Fruit fly (Drosophila melanogaster) whole organism, embryonic: ENCODE data around the gene CG8042.
A peak's percentile ranks its signal among the peaks of the same experiment; 100 is the strongest.

Source experiments
- CG1024 ChIP-seq: fragments of 200-800 bp; sonication (Bioruptor generic); IDR thresholded peaks from 2 replicates; pipeline ENCODE4 v1.3.6; 2022; ENCODE audit warnings: missing biosample characterization, missing genetic modification characterization
- CG10321 ChIP-seq: fragments of 200-800 bp; sonication (Bioruptor generic); IDR thresholded peaks from 2 replicates; pipeline ENCODE4 v1.3.6; 2022; ENCODE audit warnings: missing biosample characterization, missing genetic modification characterization
- CG10366 ChIP-seq: fragments of 200-800 bp; sonication (Bioruptor generic); IDR thresholded peaks from 2 replicates; pipeline ENCODE4 v1.3.6; 2022; ENCODE audit warnings: missing biosample characterization, missing genetic modification characterization
- CG12391 ChIP-seq: fragments of 200-800 bp; sonication (Bioruptor generic); optimal IDR thresholded peaks from 3 replicates; lab custom pipeline; 2018; ENCODE audit warnings: missing biosample characterization, mild to moderate bottlenecking, missing genetic modification characterization, moderate library complexity
- CG15269 ChIP-seq: fragments of 200-800 bp; sonication (Bioruptor generic); optimal IDR thresholded peaks from 2 replicates; lab custom pipeline; 2018; ENCODE audit warnings: missing biosample characterization, mild to moderate bottlenecking, missing genetic modification characterization, moderate library complexity
- CG1529 ChIP-seq: fragments of 200-800 bp; sonication (Bioruptor generic); optimal IDR thresholded peaks from 3 replicates; lab custom pipeline; 2018; ENCODE audit warnings: missing biosample characterization, missing genetic modification characterization
- CG15479 ChIP-seq: fragments of 200-800 bp; sonication (Bioruptor generic); optimal IDR thresholded peaks from 3 replicates; lab custom pipeline; 2019; ENCODE audit warnings: missing biosample characterization, mild to moderate bottlenecking, missing genetic modification characterization, moderate library complexity
- CG16813 ChIP-seq: fragments of 200-800 bp; sonication (Bioruptor generic); IDR thresholded peaks from 3 replicates; pipeline ENCODE4 v1.3.6; 2022; ENCODE audit warnings: missing biosample characterization, missing genetic modification characterization; ENCODE audit not compliant: partially characterized antibody
- CG17802 ChIP-seq: fragments of 200-800 bp; sonication (Bioruptor generic); optimal IDR thresholded peaks from 2 replicates; lab custom pipeline; 2018; ENCODE audit warnings: missing biosample characterization, mild to moderate bottlenecking, missing genetic modification characterization, moderate library complexity
- CG17912 ChIP-seq: fragments of 200-800 bp; sonication (Bioruptor generic); optimal IDR thresholded peaks from 2 replicates; lab custom pipeline; 2018; ENCODE audit warnings: missing biosample characterization, mild to moderate bottlenecking, missing genetic modification characterization
- CG18599 ChIP-seq: fragments of 200-800 bp; sonication (Bioruptor generic); optimal IDR thresholded peaks from 3 replicates; lab custom pipeline; 2017; ENCODE audit warnings: missing biosample characterization, missing genetic modification characterization, mild to moderate bottlenecking, moderate library complexity, missing genetic modification reagents
- CG31224 ChIP-seq: fragments of 200-800 bp; sonication (Bioruptor generic); IDR thresholded peaks from 2 replicates; pipeline ENCODE4 v1.3.6; 2022; ENCODE audit warnings: missing biosample characterization, missing genetic modification characterization
- CG33557 ChIP-seq: fragments of 200-800 bp; sonication (Bioruptor generic); optimal IDR thresholded peaks from 2 replicates; lab custom pipeline; 2019; ENCODE audit warnings: missing biosample characterization, mild to moderate bottlenecking, missing genetic modification characterization, moderate library complexity
- CG3838 ChIP-seq: fragments of 200-800 bp; sonication (Bioruptor generic); optimal IDR thresholded peaks from 3 replicates; lab custom pipeline; 2016; ENCODE audit warnings: missing biosample characterization, missing genetic modification characterization
- CG42726 ChIP-seq: fragments of 200-800 bp; sonication (Bioruptor generic); IDR thresholded peaks from 2 replicates; pipeline ENCODE4 v1.3.6; 2022; ENCODE audit warnings: missing biosample characterization, missing genetic modification characterization; ENCODE audit not compliant: partially characterized antibody
- CG4282 ChIP-seq: fragments of 200-800 bp; sonication (Bioruptor generic); optimal IDR thresholded peaks from 2 replicates; lab custom pipeline; 2016; ENCODE audit warnings: missing biosample characterization, missing genetic modification characterization
- CG4424 ChIP-seq: fragments of 200-800 bp; sonication (Bioruptor generic); optimal IDR thresholded peaks from 3 replicates; lab custom pipeline; 2016; ENCODE audit warnings: missing biosample characterization, missing genetic modification characterization
- CG5180 ChIP-seq: fragments of 200-800 bp; sonication (Bioruptor generic); optimal IDR thresholded peaks from 3 replicates; lab custom pipeline; 2017; ENCODE audit warnings: missing biosample characterization, missing genetic modification characterization, mild to moderate bottlenecking, moderate library complexity, missing genetic modification reagents
- CG7786 ChIP-seq: fragments of 200-800 bp; sonication (Bioruptor generic); optimal IDR thresholded peaks from 2 replicates; lab custom pipeline; 2016; ENCODE audit warnings: missing biosample characterization, missing genetic modification characterization
- CG8359 ChIP-seq: fragments of 200-800 bp; sonication (Bioruptor generic); optimal IDR thresholded peaks from 2 replicates; lab custom pipeline; 2017; ENCODE audit warnings: missing biosample characterization, mild to moderate bottlenecking, missing genetic modification characterization, borderline replicate concordance
- CG8478 ChIP-seq: fragments of >200 bp; optimal IDR thresholded peaks from 2 replicates; lab custom pipeline; 2018
- CG9437 ChIP-seq: fragments of 200-800 bp; sonication (Bioruptor generic); optimal IDR thresholded peaks from 2 replicates; lab custom pipeline; 2018; ENCODE audit warnings: missing biosample characterization, mild to moderate bottlenecking, missing genetic modification characterization
- CG9817 ChIP-seq: fragments of 200-800 bp; sonication (Bioruptor generic); optimal IDR thresholded peaks from 2 replicates; lab custom pipeline; 2018; ENCODE audit warnings: missing biosample characterization, mild to moderate bottlenecking, missing genetic modification characterization, moderate library complexity
- Dfd ChIP-seq, 2 experiments: fragments of >200 bp; optimal IDR thresholded peaks; 2 replicates each; lab custom pipeline; 2017; ENCODE audit warnings: missing biosample characterization in 2 of 2, missing genetic modification characterization in 2 of 2
- Gug ChIP-seq: fragments of 200-800 bp; sonication (Bioruptor generic); IDR thresholded peaks from 4 replicates; pipeline ENCODE4 v1.3.6; 2022; ENCODE audit warnings: missing biosample characterization, missing genetic modification characterization
- HLH3B ChIP-seq: fragments of 200-800 bp; sonication (Bioruptor generic); IDR thresholded peaks from 2 replicates; pipeline ENCODE4 v1.3.6; 2022; ENCODE audit warnings: missing biosample characterization, missing genetic modification characterization
- HmgZ ChIP-seq: fragments of 200-800 bp; sonication (Bioruptor generic); optimal IDR thresholded peaks from 2 replicates; lab custom pipeline; 2018; ENCODE audit warnings: missing biosample characterization, mild to moderate bottlenecking, missing genetic modification characterization
- Hr39 ChIP-seq: fragments of >200 bp; optimal IDR thresholded peaks from 2 replicates; lab custom pipeline; 2017
- Lhr ChIP-seq: fragments of 200-800 bp; sonication (Bioruptor generic); optimal IDR thresholded peaks from 3 replicates; lab custom pipeline; 2017; ENCODE audit warnings: mild to moderate bottlenecking, missing biosample characterization, missing genetic modification reagents, missing genetic modification characterization
- Mes4 ChIP-seq: fragments of 200-800 bp; sonication (Bioruptor generic); optimal IDR thresholded peaks from 2 replicates; lab custom pipeline; 2016; ENCODE audit warnings: missing biosample characterization, missing genetic modification characterization
- Opbp ChIP-seq: fragments of 200-800 bp; sonication (Bioruptor generic); IDR thresholded peaks from 3 replicates; pipeline ENCODE4 v1.3.6; 2022; ENCODE audit warnings: missing biosample characterization, missing genetic modification characterization; ENCODE audit not compliant: partially characterized antibody
- Poxn ChIP-seq: fragments of 200-800 bp; sonication (Bioruptor generic); IDR thresholded peaks from 2 replicates; pipeline ENCODE4 v1.3.6; 2022; ENCODE audit warnings: missing biosample characterization, missing genetic modification characterization
- Sox100B ChIP-seq: fragments of 200-800 bp; sonication (Bioruptor generic); optimal IDR thresholded peaks from 3 replicates; lab custom pipeline; 2018; ENCODE audit warnings: missing biosample characterization, mild to moderate bottlenecking, missing genetic modification characterization
- TFAM ChIP-seq: fragments of 200-800 bp; sonication (Bioruptor generic); optimal IDR thresholded peaks from 2 replicates; lab custom pipeline; 2017; ENCODE audit warnings: missing biosample characterization, missing genetic modification characterization, inconsistent platforms
- cg ChIP-seq: fragments of 200-800 bp; sonication (Bioruptor generic); optimal IDR thresholded peaks from 3 replicates; lab custom pipeline; 2019; ENCODE audit warnings: missing biosample characterization, mild to moderate bottlenecking, missing genetic modification characterization, moderate library complexity
- chinmo ChIP-seq: fragments of 200-800 bp; sonication (Bioruptor generic); IDR thresholded peaks from 4 replicates; pipeline ENCODE4 v1.3.6; 2022; ENCODE audit warnings: missing biosample characterization, missing genetic modification characterization; ENCODE audit not compliant: partially characterized antibody
- dati ChIP-seq: fragments of 200-800 bp; sonication (Bioruptor generic); IDR thresholded peaks from 2 replicates; pipeline ENCODE4 v1.3.6; 2022; ENCODE audit warnings: missing biosample characterization, missing genetic modification characterization
- dimm ChIP-seq: fragments of 200-800 bp; sonication (Bioruptor generic); IDR thresholded peaks from 2 replicates; pipeline ENCODE4 v1.3.6; 2022; ENCODE audit warnings: missing biosample characterization, missing genetic modification characterization
- emc ChIP-seq: fragments of 200-800 bp; sonication (Bioruptor generic); optimal IDR thresholded peaks from 2 replicates; lab custom pipeline; 2016; ENCODE audit warnings: missing biosample characterization, missing genetic modification characterization
- fu2 ChIP-seq: fragments of 200-800 bp; sonication (Bioruptor generic); optimal IDR thresholded peaks from 2 replicates; lab custom pipeline; 2016; ENCODE audit warnings: missing biosample characterization, missing genetic modification characterization
- gsb ChIP-seq: fragments of 200-800 bp; sonication (Bioruptor generic); IDR thresholded peaks from 2 replicates; pipeline ENCODE4 v1.3.6; 2022; ENCODE audit warnings: missing biosample characterization, missing genetic modification characterization
- insv ChIP-seq, 2 experiments: fragments of 200-800 bp; sonication (Bioruptor generic); optimal IDR thresholded peaks; 3 replicates each; lab custom pipeline; 2016 to 2018; ENCODE audit warnings: missing biosample characterization in 2 of 2, missing genetic modification characterization in 2 of 2
- kay ChIP-seq: fragments of 200-800 bp; sonication (Bioruptor generic); optimal IDR thresholded peaks from 2 replicates; lab custom pipeline; 2016; ENCODE audit warnings: missing biosample characterization, missing genetic modification characterization
- lmd ChIP-seq: fragments of 200-800 bp; sonication (Bioruptor generic); IDR thresholded peaks from 2 replicates; pipeline ENCODE4 v1.3.6; 2022; ENCODE audit warnings: missing biosample characterization, missing genetic modification characterization
- otp ChIP-seq: fragments of 200-800 bp; sonication (Bioruptor generic); IDR thresholded peaks from 3 replicates; pipeline ENCODE4, ENCODE4 v1.3.6; 2022; ENCODE audit warnings: missing biosample characterization, missing genetic modification characterization
- p53 ChIP-seq: fragments of 200-800 bp; sonication (Bioruptor generic); optimal IDR thresholded peaks from 2 replicates; lab custom pipeline; 2016; ENCODE audit warnings: missing biosample characterization, missing genetic modification characterization
- pb ChIP-seq: fragments of 200-800 bp; sonication (Bioruptor generic); optimal IDR thresholded peaks from 3 replicates; lab custom pipeline; 2016; ENCODE audit warnings: missing biosample characterization, missing genetic modification characterization
- pfk ChIP-seq: fragments of 200-800 bp; sonication (Bioruptor generic); optimal IDR thresholded peaks from 2 replicates; lab custom pipeline; 2018; ENCODE audit warnings: missing biosample characterization, mild to moderate bottlenecking, missing genetic modification characterization, moderate library complexity
- slou ChIP-seq: fragments of 200-800 bp; sonication (Bioruptor generic); optimal IDR thresholded peaks from 3 replicates; lab custom pipeline; 2016; ENCODE audit warnings: missing biosample characterization, missing genetic modification characterization
- sr ChIP-seq: fragments of 200-800 bp; sonication (Bioruptor generic); IDR thresholded peaks from 3 replicates; pipeline ENCODE4 v1.3.6; 2022; ENCODE audit warnings: missing biosample characterization, missing genetic modification characterization
- tio ChIP-seq: fragments of 200-800 bp; sonication (Bioruptor generic); optimal IDR thresholded peaks from 2 replicates; lab custom pipeline; 2017; ENCODE audit warnings: missing biosample characterization, missing genetic modification characterization, inconsistent platforms
- tna ChIP-seq: fragments of 200-800 bp; sonication (Bioruptor generic); IDR thresholded peaks from 2 replicates; pipeline ENCODE4 v1.3.6; 2022; ENCODE audit warnings: missing biosample characterization, missing genetic modification characterization; ENCODE audit not compliant: partially characterized antibody
- trh ChIP-seq: fragments of 200-800 bp; sonication (Bioruptor generic); optimal IDR thresholded peaks from 2 replicates; lab custom pipeline; 2016; ENCODE audit warnings: missing biosample characterization, missing genetic modification characterization

The CG8042 gene

DNA sequence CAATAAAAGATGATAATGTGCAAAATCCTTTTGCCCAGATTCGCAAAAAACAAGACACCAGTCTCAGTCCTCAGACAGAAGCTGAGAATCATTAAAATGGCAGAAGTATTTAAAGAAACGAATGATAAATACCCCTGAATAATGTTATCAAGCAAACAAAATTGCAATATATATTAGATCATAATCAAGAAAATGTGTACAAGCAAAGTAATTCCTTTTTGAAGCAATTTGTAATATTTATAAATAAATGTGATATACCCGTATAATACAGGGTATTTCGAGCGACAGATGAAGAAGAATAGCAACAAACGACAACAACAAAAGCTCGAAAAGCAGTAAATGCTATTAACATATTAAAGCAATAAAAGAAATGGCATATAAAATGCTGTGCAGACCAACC lies 16.7 kb downstream of the CG8042 start (continued):
- TF ChIP-seq CG18599 (no peak), CG1024 (GFP tag; lab: Robert Waterston, UW) (no peak), CG5180 (GFP tag; lab: Kevin White, UChicago) (no peak), CG31224 (GFP tag; lab: Robert Waterston, UW) (no peak), sr (no peak), gsb (GFP tag; lab: Robert Waterston, UW) (no peak), CG1529 (no peak), fu2 (no peak), Poxn (GFP tag; lab: Robert Waterston, UW) (no peak), CG17802 (tag; lab: Kevin White, UChicago) (no peak), CG42726 (GFP tag; lab: Robert Waterston, UW) (no peak), Mes4 (GFP tag; lab: Kevin White, UChicago) (no peak), CG8478 (lab: Kevin White, UChicago) (no peak), CG3838 (no peak), CG4282 (GFP tag; lab: Kevin White, UChicago) (no peak), cg (no peak), trh (no peak), Hr39 (lab: Kevin White, UChicago) (no peak), Sox100B (GFP tag; lab: Kevin White, UChicago) (no peak), tio (GFP tag; lab: Kevin White, UChicago) (no peak), CG17912 (no peak), CG9817 (tag; lab: Kevin White, UChicago) (no peak), dimm (GFP tag; lab: Robert Waterston, UW) (no peak), p53 (no peak), CG4424 (GFP tag; lab: Kevin White, UChicago) (no peak), HmgZ (no peak), CG8359 (GFP tag; lab: Kevin White, UChicago) (no peak), CG33557 (no peak), CG12391 (tag; lab: Kevin White, UChicago) (peak; percentile 35), CG15269 (tag; lab: Kevin White, UChicago) (no peak), TFAM (GFP tag; lab: Kevin White, UChicago) (no peak), HLH3B (GFP tag; lab: Robert Waterston, UW) (no peak), insv (GFP tag; optimal IDR thresholded peaks at IDR 0.05; lab: Kevin White, UChicago) (no peak), emc (no peak), CG7786 (GFP tag; lab: Kevin White, UChicago) (no peak), CG10321 (GFP tag; lab: Robert Waterston, UW) (no peak), Lhr (no peak), Opbp (GFP tag; lab: Robert Waterston, UW) (no peak), pfk (GFP tag; lab: Kevin White, UChicago) (no peak), Dfd (GFP tag; optimal IDR thresholded peaks at IDR 0.05; lab: Kevin White, UChicago) (no peak), chinmo (GFP tag; lab: Robert Waterston, UW) (no peak), CG16813 (no peak), slou (GFP tag; lab: Kevin White, UChicago) (no peak), dati (GFP tag; lab: Robert Waterston, UW) (no peak), CG10366 (no peak), CG9437 (GFP tag; lab: Kevin White, UChicago) (no peak), pb (GFP tag; lab: Kevin White, UChicago) (no peak), lmd (GFP tag; lab: Robert Waterston, UW) (no peak), Gug (GFP tag; lab: Robert Waterston, UW) (no peak), CG15479 (GFP tag; lab: Kevin White, UChicago) (no peak), otp (GFP tag; lab: Robert Waterston, UW) (no peak), kay (no peak), tna (GFP tag; lab: Robert Waterston, UW) (no peak)
